Worm (Caenorhabditis elegans) whole organism, midembryonic: ENCODE data around the gene vha-5.

Experiments
- T22C8.4 ChIP-seq: fragments of 200-800 bp; sonication (Bioruptor generic); IDR thresholded peaks from 2 replicates; pipeline ENCODE4 v1.3.6; 2022; ENCODE audit warnings: missing genetic modification characterization, missing compliant biosample characterization
- flt-1 ChIP-seq: fragments of 200-800 bp; sonication (Bioruptor generic); IDR thresholded peaks from 2 replicates; pipeline ENCODE4 v1.3.6; 2022; ENCODE audit warnings: missing genetic modification characterization, missing compliant biosample characterization
- klf-2 ChIP-seq: fragments of 200-800 bp; sonication (Bioruptor generic); conservative IDR thresholded peaks from 2 replicates; pipeline ENCODE4 v1.3.6; 2022; ENCODE audit warnings: missing genetic modification reagents, missing genetic modification characterization, missing compliant biosample characterization
- med-1 ChIP-seq: sonication (generic microtip); optimal IDR thresholded peaks from 2 replicates; lab custom pipeline; 2017; ENCODE audit warnings: missing genetic modification characterization, mild to moderate bottlenecking, missing compliant biosample characterization, antibody characterized with exemption, missing genetic modification reagents; ENCODE audit not compliant: insufficient read depth
- tab-1 ChIP-seq: fragments of 200-800 bp; sonication (Bioruptor generic); IDR thresholded peaks from 2 replicates; pipeline ENCODE4 v1.3.6; 2022; ENCODE audit warnings: missing genetic modification characterization, missing compliant biosample characterization
- ztf-23 ChIP-seq: fragments of 200-800 bp; sonication (Bioruptor generic); IDR thresholded peaks from 2 replicates; pipeline ENCODE4 v1.3.6; 2022; ENCODE audit warnings: missing genetic modification reagents, missing genetic modification characterization, missing compliant biosample characterization
- ztf-29 ChIP-seq: fragments of 200-800 bp; sonication (Bioruptor generic); IDR thresholded peaks from 2 replicates; pipeline ENCODE4 v1.3.6; 2022; ENCODE audit warnings: missing genetic modification reagents, missing genetic modification characterization, missing compliant biosample characterization

DNA sequence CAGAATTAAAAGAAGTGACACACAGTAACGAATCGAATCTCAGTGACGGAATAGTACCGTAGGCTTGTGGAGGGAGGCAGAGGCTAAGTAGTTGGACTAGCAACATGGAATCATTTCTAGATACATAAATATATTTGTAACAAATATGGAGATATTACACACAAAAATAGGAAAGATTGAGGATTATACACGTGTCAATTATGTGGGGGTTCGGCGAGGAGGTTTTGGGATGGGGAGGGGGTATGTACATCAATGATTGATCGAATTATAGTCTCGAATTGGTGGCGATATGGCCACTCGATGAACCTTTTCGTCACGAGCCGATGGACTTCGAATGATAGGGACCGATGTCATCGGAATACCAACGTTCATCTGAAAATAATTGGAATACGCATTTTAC is 3.6 kb downstream of the vha-5 start:
- no peak for TF ChIP-seq ztf-29 (GFP tag; lab: Robert Waterston, UW)
- TF ChIP-seq flt-1: no peak
- TF ChIP-seq ztf-23 (GFP tag; lab: Robert Waterston, UW): no peak
- no peak for TF ChIP-seq med-1 (GFP tag; lab: Kevin White, UChicago)
- TF ChIP-seq tab-1: no peak
- no peak for TF ChIP-seq klf-2
- TF ChIP-seq T22C8.4: no peak
